Worm (Caenorhabditis elegans) whole organism, late embryonic: ENCODE measurements around the gene Y37A1A.4.

Source experiments
- C08G9.2 ChIP-seq: sonication (generic microtip); optimal IDR thresholded peaks from 2 replicates; lab custom pipeline; 2016; ENCODE audit warnings: mild to moderate bottlenecking, missing genetic modification characterization, moderate library complexity, missing compliant biosample characterization
- T23F11.4 ChIP-seq: fragments of 200-800 bp; sonication (Bioruptor generic); optimal IDR thresholded peaks from 2 replicates; lab custom pipeline; 2018; ENCODE audit warnings: mild to moderate bottlenecking, missing genetic modification characterization, missing compliant biosample characterization
- ama-1 ChIP-seq: fragments of 150-350 bp; optimal IDR thresholded peaks from 2 replicates; lab custom pipeline; 2014
- ceh-14 ChIP-seq: sonication (generic microtip); optimal IDR thresholded peaks from 2 replicates; lab custom pipeline; 2016; ENCODE audit warnings: missing genotype, missing genetic modification characterization, missing compliant biosample characterization
- ceh-18 ChIP-seq: sonication (generic microtip); optimal IDR thresholded peaks from 2 replicates; lab custom pipeline; 2016; ENCODE audit warnings: missing genetic modification characterization, missing compliant biosample characterization
- ceh-19 ChIP-seq: fragments of 200-800 bp; sonication (Bioruptor generic); optimal IDR thresholded peaks from 2 replicates; lab custom pipeline; 2018; ENCODE audit warnings: mild to moderate bottlenecking, missing genetic modification characterization, missing compliant biosample characterization
- ceh-22 ChIP-seq: sonication (generic microtip); optimal IDR thresholded peaks from 2 replicates; lab custom pipeline; 2017; ENCODE audit warnings: missing biosample characterization, missing genetic modification characterization
- ceh-24 ChIP-seq: sonication (generic microtip); optimal IDR thresholded peaks from 2 replicates; lab custom pipeline; 2016; ENCODE audit warnings: mild to moderate bottlenecking, missing genetic modification characterization, missing compliant biosample characterization
- ceh-30 ChIP-seq: fragments of 150-350 bp; optimal IDR thresholded peaks from 2 replicates; lab custom pipeline; 2014; ENCODE audit warnings: missing biosample characterization, missing genetic modification characterization
- ceh-31 ChIP-seq: sonication (generic microtip); optimal IDR thresholded peaks from 2 replicates; lab custom pipeline; 2016; ENCODE audit warnings: missing genetic modification characterization, missing compliant biosample characterization
- ceh-34 ChIP-seq: sonication (generic microtip); optimal IDR thresholded peaks from 2 replicates; lab custom pipeline; 2016; ENCODE audit warnings: mild to moderate bottlenecking, missing genetic modification characterization, missing compliant biosample characterization
- ceh-6 ChIP-seq: fragments of 200-800 bp; sonication (Bioruptor generic); optimal IDR thresholded peaks from 2 replicates; lab custom pipeline; 2018; ENCODE audit warnings: mild to moderate bottlenecking, missing genetic modification characterization, missing compliant biosample characterization
- che-1 ChIP-seq: sonication (generic microtip); optimal IDR thresholded peaks from 2 replicates; lab custom pipeline; 2016; ENCODE audit warnings: mild to moderate bottlenecking, missing genetic modification characterization, missing compliant biosample characterization
- dmd-4 ChIP-seq: sonication (generic microtip); optimal IDR thresholded peaks from 2 replicates; lab custom pipeline; 2016; ENCODE audit warnings: borderline replicate concordance, missing genetic modification characterization, missing compliant biosample characterization
- dve-1 ChIP-seq: sonication (generic microtip); optimal IDR thresholded peaks from 2 replicates; lab custom pipeline; 2017; ENCODE audit warnings: antibody characterized with exemption, mild to moderate bottlenecking, missing genetic modification characterization, missing compliant biosample characterization
- elt-2 ChIP-seq: sonication (generic microtip); optimal IDR thresholded peaks from 2 replicates; lab custom pipeline; 2016; ENCODE audit warnings: missing genetic modification reagents, missing genetic modification characterization, missing compliant biosample characterization
- ets-4 ChIP-seq: sonication (generic microtip); optimal IDR thresholded peaks from 2 replicates; lab custom pipeline; 2016; ENCODE audit warnings: missing genetic modification characterization, missing compliant biosample characterization
- eyg-1 ChIP-seq: sonication (generic microtip); optimal IDR thresholded peaks from 2 replicates; lab custom pipeline; 2016; ENCODE audit warnings: missing genotype, missing genetic modification characterization, missing compliant biosample characterization
- fax-1 ChIP-seq: sonication (generic microtip); optimal IDR thresholded peaks from 2 replicates; lab custom pipeline; 2016; ENCODE audit warnings: missing genotype, missing genetic modification characterization, missing compliant biosample characterization
- hlh-30 ChIP-seq: sonication (generic microtip); optimal IDR thresholded peaks from 2 replicates; lab custom pipeline; 2017; ENCODE audit warnings: antibody characterized with exemption, missing genetic modification characterization, missing compliant biosample characterization; ENCODE audit not compliant: insufficient read depth
- hlh-6 ChIP-seq: sonication (generic microtip); optimal IDR thresholded peaks from 2 replicates; lab custom pipeline; 2016; ENCODE audit warnings: missing genotype, missing genetic modification characterization, missing compliant biosample characterization
- hlh-8 ChIP-seq: sonication (generic microtip); optimal IDR thresholded peaks from 2 replicates; lab custom pipeline; 2016; ENCODE audit warnings: missing genotype, missing genetic modification characterization, missing compliant biosample characterization
- mec-3 ChIP-seq: sonication (generic microtip); optimal IDR thresholded peaks from 2 replicates; lab custom pipeline; 2016; ENCODE audit warnings: borderline replicate concordance, missing genetic modification characterization, missing compliant biosample characterization
- nfya-1 ChIP-seq: sonication (generic microtip); optimal IDR thresholded peaks from 2 replicates; lab custom pipeline; 2017; ENCODE audit warnings: missing genetic modification characterization, mild to moderate bottlenecking, missing compliant biosample characterization, antibody characterized with exemption, moderate library complexity
- nhr-11 ChIP-seq: fragments of 150-350 bp; optimal IDR thresholded peaks from 2 replicates; lab custom pipeline; 2014; ENCODE audit warnings: missing biosample characterization, missing genetic modification characterization
- nhr-232 ChIP-seq: sonication (generic microtip); optimal IDR thresholded peaks from 2 replicates; lab custom pipeline; 2016; ENCODE audit warnings: missing genetic modification characterization, missing compliant biosample characterization
- npax-4 ChIP-seq: sonication (generic microtip); optimal IDR thresholded peaks from 2 replicates; lab custom pipeline; 2016; ENCODE audit warnings: missing genetic modification characterization, missing compliant biosample characterization
- pag-3 ChIP-seq: sonication (generic microtip); optimal IDR thresholded peaks from 2 replicates; lab custom pipeline; 2016; ENCODE audit warnings: missing compliant biosample characterization, missing genetic modification characterization, borderline replicate concordance
- pat-9 ChIP-seq: fragments of 200-800 bp; sonication (Bioruptor generic); optimal IDR thresholded peaks from 2 replicates; lab custom pipeline; 2018; ENCODE audit warnings: mild to moderate bottlenecking, missing genetic modification characterization, moderate library complexity, missing compliant biosample characterization
- pax-1 ChIP-seq: fragments of 150-350 bp; optimal IDR thresholded peaks from 2 replicates; lab custom pipeline; 2014; ENCODE audit warnings: missing biosample characterization, missing genetic modification characterization
- pha-4 ChIP-seq: fragments of 150-350 bp; optimal IDR thresholded peaks from 2 replicates; lab custom pipeline; 2018; ENCODE audit warnings: missing biosample characterization, missing genetic modification reagents, missing genetic modification characterization
- ref-2 ChIP-seq: sonication (generic microtip); optimal IDR thresholded peaks from 2 replicates; lab custom pipeline; 2016; ENCODE audit warnings: missing genetic modification characterization, missing compliant biosample characterization
- rnt-1 ChIP-seq: sonication (generic microtip); optimal IDR thresholded peaks from 2 replicates; lab custom pipeline; 2016; ENCODE audit warnings: missing genetic modification characterization, missing compliant biosample characterization
- sox-2 ChIP-seq: fragments of 200-800 bp; sonication (Bioruptor generic); IDR thresholded peaks from 2 replicates; pipeline ENCODE4 v1.3.6; 2022; ENCODE audit warnings: missing genetic modification reagents, missing genetic modification characterization, missing compliant biosample characterization
- sox-4 ChIP-seq: sonication (generic microtip); optimal IDR thresholded peaks from 2 replicates; lab custom pipeline; 2017; ENCODE audit warnings: mild to moderate bottlenecking, missing genetic modification characterization, inconsistent platforms, missing compliant biosample characterization
- tbx-7 ChIP-seq: sonication (generic microtip); optimal IDR thresholded peaks from 2 replicates; lab custom pipeline; 2016; ENCODE audit warnings: missing genotype, missing genetic modification characterization, missing compliant biosample characterization
- ttx-3 ChIP-seq: sonication (generic microtip); optimal IDR thresholded peaks from 2 replicates; lab custom pipeline; 2016; ENCODE audit warnings: missing genetic modification reagents, missing genetic modification characterization, missing compliant biosample characterization
- unc-86 ChIP-seq: sonication (generic microtip); optimal IDR thresholded peaks from 2 replicates; lab custom pipeline; 2016; ENCODE audit warnings: missing genetic modification characterization, missing compliant biosample characterization
- zip-5 ChIP-seq: sonication (generic microtip); optimal IDR thresholded peaks from 2 replicates; lab custom pipeline; 2016; ENCODE audit warnings: missing genetic modification characterization, missing compliant biosample characterization
- ztf-16 ChIP-seq: sonication (generic microtip); optimal IDR thresholded peaks from 2 replicates; lab custom pipeline; 2017; ENCODE audit warnings: missing genetic modification characterization, missing compliant biosample characterization

Y37A1A.4 gene

DNA sequence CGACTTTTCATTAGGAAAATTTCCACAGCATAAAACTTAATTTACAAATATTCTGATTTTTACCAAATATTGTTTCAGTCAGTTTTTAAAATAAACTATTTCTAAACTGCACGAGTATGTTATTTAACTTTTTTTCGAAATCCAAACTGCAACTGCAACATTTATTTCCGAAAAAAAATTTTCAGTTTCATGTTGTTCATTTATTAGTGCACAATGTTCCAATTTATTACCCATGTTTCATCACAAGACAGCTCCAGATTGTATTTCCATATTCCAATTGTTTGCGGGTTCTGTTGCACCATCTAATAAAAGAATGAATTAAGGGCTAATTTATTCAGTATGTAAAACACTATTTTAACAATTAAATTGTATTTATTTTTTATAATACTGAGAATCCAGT, 7.5 kb downstream of the Y37A1A.4 start:
- TF ChIP-seq nfya-1 (no peak), dve-1 (tag; lab: Kevin White, UChicago) (no peak), ttx-3 (tag; lab: Kevin White, UChicago) (no peak), ceh-22 (tag; lab: Kevin White, UChicago) (no peak), ceh-19 (GFP tag; lab: Kevin White, UChicago) (no peak), nhr-11 (tag; lab: Kevin White, UChicago) (no peak), ceh-6 (GFP tag; lab: Kevin White, UChicago) (no peak), elt-2 (no peak), hlh-6 (tag; lab: Kevin White, UChicago) (no peak), ama-1 (lab: Kevin White, UChicago) (no peak), hlh-30 (tag; lab: Kevin White, UChicago) (no peak), ets-4 (no peak), pax-1 (tag; lab: Kevin White, UChicago) (no peak)

DNA sequence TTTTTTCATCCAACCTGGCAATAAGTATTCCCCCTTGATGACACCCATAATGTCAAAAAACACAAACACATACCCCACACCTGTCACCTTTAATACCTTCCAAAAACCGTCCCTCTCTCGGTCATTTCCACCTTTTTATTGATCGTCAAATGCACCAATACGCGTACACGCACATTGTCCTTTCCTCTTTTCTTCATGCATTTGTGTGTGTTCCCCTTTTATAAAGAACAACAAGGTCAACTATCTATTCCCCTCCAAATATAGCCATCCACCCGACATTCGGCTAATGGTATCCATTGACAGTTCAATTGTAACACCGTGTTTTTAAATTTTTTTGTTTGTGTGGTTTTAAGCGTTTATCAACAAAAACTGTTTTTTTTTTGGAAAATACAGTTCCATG, 11.0 kb downstream of the Y37A1A.4 start:
- no peak for TF ChIP-seq ref-2 (tag; lab: Kevin White, UChicago)
- no peak for TF ChIP-seq ceh-18
- TF ChIP-seq ztf-16 (tag; lab: Kevin White, UChicago), result no peak
- peak; percentile 41 for TF ChIP-seq sox-2 (GFP tag; lab: Robert Waterston, UW)
- TF ChIP-seq rnt-1 (tag; lab: Kevin White, UChicago), result no peak
- TF ChIP-seq nfya-1, result peak; percentile 58
- TF ChIP-seq che-1 (tag; lab: Kevin White, UChicago), result no peak
- TF ChIP-seq pag-3, result no peak
- TF ChIP-seq ttx-3 (tag; lab: Kevin White, UChicago), result no peak
- TF ChIP-seq ceh-34 (tag; lab: Kevin White, UChicago), result no peak
- TF ChIP-seq ceh-30 (tag; lab: Kevin White, UChicago), result no peak
- peak; percentile 9 for TF ChIP-seq ceh-31
- no peak for TF ChIP-seq sox-4 (tag; lab: Kevin White, UChicago)
- no peak for TF ChIP-seq fax-1 (tag; lab: Kevin White, UChicago)

DNA sequence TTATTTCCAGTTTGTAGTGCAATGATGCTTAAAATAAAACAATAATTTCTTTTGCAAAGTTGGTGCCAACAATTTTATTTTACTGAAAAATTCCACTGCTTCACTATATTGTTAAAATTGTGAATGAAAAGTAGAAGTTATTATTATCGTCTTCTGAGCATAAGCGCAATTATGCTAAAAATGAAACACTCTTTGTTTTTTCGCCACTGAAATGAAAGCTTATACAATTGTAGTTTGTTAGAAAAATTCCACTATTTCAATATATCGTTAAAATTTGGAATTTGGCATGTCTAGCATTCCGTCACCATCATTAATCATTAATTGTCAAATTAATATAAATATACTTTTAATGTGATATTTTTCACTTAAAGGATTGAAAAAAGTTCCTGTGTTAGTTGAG, 19.8 kb downstream of the Y37A1A.4 start:
- TF ChIP-seq pag-3 (no peak), dmd-4 (tag; lab: Kevin White, UChicago) (no peak), pat-9 (tag; lab: Kevin White, UChicago) (no peak), ceh-22 (tag; lab: Kevin White, UChicago) (no peak), mec-3 (no peak), ttx-3 (tag; lab: Kevin White, UChicago) (no peak), eyg-1 (no peak), pha-4 (no peak), tbx-7 (tag; lab: Kevin White, UChicago) (no peak), npax-4 (tag; lab: Kevin White, UChicago) (no peak), ceh-14 (tag; lab: Kevin White, UChicago) (no peak), ceh-18 (no peak), hlh-8 (tag; lab: Kevin White, UChicago) (no peak), T23F11.4 (no peak), nhr-232 (tag; lab: Kevin White, UChicago) (no peak), fax-1 (tag; lab: Kevin White, UChicago) (no peak), rnt-1 (tag; lab: Kevin White, UChicago) (no peak)
- TF ChIP-seq, all 69 proteins: peak for 0

DNA sequence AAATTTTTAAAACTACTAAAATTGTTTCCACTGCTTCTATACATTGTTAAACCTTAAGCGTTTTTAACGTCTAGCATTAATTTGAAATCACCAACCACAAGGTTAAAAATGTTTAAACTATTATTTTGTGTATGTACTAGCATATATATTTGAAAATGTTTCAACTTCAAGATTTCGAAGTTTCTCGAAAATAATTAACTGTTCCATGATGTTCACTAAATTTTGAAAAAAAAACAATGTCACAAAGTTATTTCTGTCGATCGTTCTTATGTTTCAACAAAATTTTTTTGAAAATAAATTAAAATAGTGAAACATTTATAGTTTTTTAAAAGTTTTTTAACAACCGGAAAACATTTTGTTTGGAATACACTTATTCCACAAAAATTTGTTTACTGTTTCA, 20.4 kb downstream of the Y37A1A.4 start:
- TF ChIP-seq ceh-14 (tag; lab: Kevin White, UChicago) (no peak), fax-1 (tag; lab: Kevin White, UChicago) (no peak), dve-1 (tag; lab: Kevin White, UChicago) (no peak), rnt-1 (tag; lab: Kevin White, UChicago) (no peak), unc-86 (tag; lab: Kevin White, UChicago) (no peak), C08G9.2 (tag; lab: Kevin White, UChicago) (no peak), elt-2 (no peak), ama-1 (lab: Kevin White, UChicago) (no peak), hlh-6 (tag; lab: Kevin White, UChicago) (no peak), ref-2 (tag; lab: Kevin White, UChicago) (no peak), ceh-24 (no peak), pat-9 (tag; lab: Kevin White, UChicago) (no peak), zip-5 (tag; lab: Kevin White, UChicago) (no peak)
